Worm (Caenorhabditis elegans): ENCODE data around the gene F10E7.6.
A peak's percentile ranks its signal among the peaks of the same experiment; 100 is the strongest.

Gene F10E7.6

DNA sequence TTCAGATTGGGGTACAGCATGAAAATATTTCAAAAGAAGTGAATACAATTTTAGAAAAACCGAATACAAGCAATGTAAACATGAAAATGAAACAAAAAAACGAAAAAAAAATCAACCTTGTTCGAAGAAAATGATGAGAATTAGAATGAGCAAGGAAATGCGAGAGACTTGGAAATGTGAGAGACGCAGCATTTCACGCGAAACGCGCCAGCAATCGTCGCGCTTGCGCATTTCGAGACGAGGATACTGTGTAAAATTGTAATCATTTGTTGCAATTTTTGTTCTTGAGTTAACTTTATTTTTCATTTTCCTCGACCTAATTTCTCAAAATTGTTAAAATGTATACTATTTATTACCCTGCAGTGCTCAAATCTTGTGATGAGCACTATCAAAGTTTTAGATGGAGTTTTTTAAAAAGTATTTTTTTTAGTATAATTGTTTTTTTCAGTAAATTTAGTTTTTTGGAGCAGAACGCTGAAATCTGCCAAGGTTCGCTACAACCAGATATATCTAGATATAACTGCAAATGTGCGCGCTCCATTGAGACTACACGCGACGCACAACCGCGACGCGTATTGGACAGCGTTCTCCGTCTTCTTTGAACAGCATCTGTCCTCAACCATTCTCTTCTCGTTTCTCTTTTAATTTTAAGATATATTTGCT is 39.2 kb downstream of the F10E7.6 start, which contains the start of gene fust-1 (continued):
- TF ChIP-seq nhr-21 (tag; optimal IDR thresholded peaks at IDR 0.05) (peak; percentile 94), alr-1 (tag; optimal IDR thresholded peaks at IDR 0.05) (no peak), fos-1 (tag; optimal IDR thresholded peaks at IDR 0.05) (peak; percentile 91), unc-55 (GFP tag; optimal IDR thresholded peaks at IDR 0.05) (peak; percentile 96), ama-1 (optimal IDR thresholded peaks at IDR 0.05) (peak; percentile 79), sma-3 (GFP tag; optimal IDR thresholded peaks at IDR 0.05) (peak; percentile 96), Y55F3AM.14 (GFP tag; optimal IDR thresholded peaks at IDR 0.05) (peak; percentile 61), lsy-2 (tag; optimal IDR thresholded peaks at IDR 0.05) (peak; percentile 95 to 98), elt-3 (tag; optimal IDR thresholded peaks at IDR 0.05) (no peak), nhr-23 (tag; optimal IDR thresholded peaks at IDR 0.05) (no peak), mab-5 (tag; optimal IDR thresholded peaks at IDR 0.05) (peak; percentile 93), R02D3.7 (tag; optimal IDR thresholded peaks at IDR 0.05) (peak; percentile 74), sem-4 (tag; optimal IDR thresholded peaks at IDR 0.05) (peak; percentile 91), lin-13 (GFP tag; optimal IDR thresholded peaks at IDR 0.05) (peak; percentile 92), dmd-4 (tag; optimal IDR thresholded peaks at IDR 0.05) (peak; percentile 67), nhr-6 (tag; optimal IDR thresholded peaks at IDR 0.05) (peak; percentile 94), C34F6.9 (tag; optimal IDR thresholded peaks at IDR 0.05) (peak; percentile 99)

DNA sequence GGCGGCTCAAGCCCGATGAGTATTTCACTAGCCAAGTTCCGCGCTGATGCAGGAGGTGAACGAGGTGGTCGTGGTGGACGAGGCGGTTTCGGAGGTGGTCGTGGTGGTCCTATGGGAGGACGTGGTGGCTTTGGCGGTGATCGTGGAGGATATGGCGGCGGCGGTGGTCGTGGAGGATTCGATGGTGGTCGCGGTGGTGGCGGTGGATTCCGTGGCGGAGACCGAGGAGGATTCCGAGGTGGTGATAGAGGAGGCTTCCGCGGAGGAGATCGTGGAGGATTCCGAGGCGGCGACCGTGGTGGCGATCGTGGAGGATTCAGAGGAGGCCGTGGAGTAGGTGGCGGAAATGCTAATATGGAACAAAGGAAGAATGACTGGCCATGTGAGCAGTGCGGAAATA is 41.8 kb downstream of the F10E7.6 start:
- TF ChIP-seq skn-1 (tag; optimal IDR thresholded peaks at IDR 0.05) (no peak), nhr-25 (tag; optimal IDR thresholded peaks at IDR 0.05) (no peak), mbf-1 (tag; optimal IDR thresholded peaks at IDR 0.05) (no peak), ama-1 (optimal IDR thresholded peaks at IDR 0.05) (no peak), fos-1 (tag; optimal IDR thresholded peaks at IDR 0.05) (no peak), aly-2 (tag; optimal IDR thresholded peaks at IDR 0.05) (no peak), ceh-16 (tag; optimal IDR thresholded peaks at IDR 0.05) (no peak), elt-1 (tag; optimal IDR thresholded peaks at IDR 0.05) (no peak), nhr-6 (tag; optimal IDR thresholded peaks at IDR 0.05) (no peak), lin-13 (GFP tag; optimal IDR thresholded peaks at IDR 0.05) (no peak), ztf-1 (GFP tag; conservative IDR thresholded peaks at IDR 0.05) (no peak), F13H6.1 (tag; optimal IDR thresholded peaks at IDR 0.05) (no peak), R02D3.7 (tag; optimal IDR thresholded peaks at IDR 0.05) (no peak), ZK546.5 (tag; optimal IDR thresholded peaks at IDR 0.05) (no peak), mdl-1 (tag; optimal IDR thresholded peaks at IDR 0.05) (no peak)

DNA sequence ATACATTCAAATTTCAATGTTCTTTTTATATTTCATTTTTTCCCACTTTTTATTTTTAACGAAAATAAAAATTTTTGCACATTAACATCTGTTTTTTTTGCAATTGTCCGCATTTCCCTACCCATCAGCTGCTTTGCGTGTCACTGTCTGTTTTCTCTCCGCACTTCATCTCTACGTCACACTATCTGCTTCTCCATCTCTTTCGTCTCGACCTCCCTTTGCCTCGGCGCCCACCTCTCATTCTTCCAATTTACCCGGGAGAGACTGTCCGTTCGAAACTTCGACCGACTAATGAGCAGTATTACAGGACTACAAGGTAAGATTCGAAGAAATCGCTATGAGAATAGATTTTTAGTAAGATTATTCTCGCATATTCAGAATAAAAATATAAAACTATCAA is 42.5 kb downstream of the F10E7.6 start, which contains the start of gene C27H5.2:
TSS of gene C27H5.2 (plus strand) at position 190 of the 400 bp plus-strand sequence.
- TF ChIP-seq alr-1 (tag; optimal IDR thresholded peaks at IDR 0.05) (no peak), nhr-21 (tag; optimal IDR thresholded peaks at IDR 0.05) (no peak), mab-5 (tag; optimal IDR thresholded peaks at IDR 0.05) (no peak), elt-3 (tag; optimal IDR thresholded peaks at IDR 0.05) (no peak), nhr-12 (tag; optimal IDR thresholded peaks at IDR 0.05) (no peak), skn-1 (tag; optimal IDR thresholded peaks at IDR 0.05) (no peak), egl-27 (tag; optimal IDR thresholded peaks at IDR 0.05) (no peak), fos-1 (tag; optimal IDR thresholded peaks at IDR 0.05) (peak; percentile 48), lin-39 (tag; optimal IDR thresholded peaks at IDR 0.05) (no peak), nhr-77 (tag; optimal IDR thresholded peaks at IDR 0.05) (no peak), nhr-25 (tag; optimal IDR thresholded peaks at IDR 0.05) (no peak), F13H6.1 (tag; optimal IDR thresholded peaks at IDR 0.05) (no peak), unc-55 (GFP tag; optimal IDR thresholded peaks at IDR 0.05) (no peak), lin-13 (GFP tag; optimal IDR thresholded peaks at IDR 0.05) (no peak), snpc-4 (tag; optimal IDR thresholded peaks at IDR 0.05) (no peak), ama-1 (optimal IDR thresholded peaks at IDR 0.05) (peak; percentile 21), crh-2 (tag; optimal IDR thresholded peaks at IDR 0.05) (no peak), C34F6.9 (tag; optimal IDR thresholded peaks at IDR 0.05) (no peak), sma-3 (GFP tag; optimal IDR thresholded peaks at IDR 0.05) (no peak), nhr-10 (tag; optimal IDR thresholded peaks at IDR 0.05) (no peak), lsy-2 (tag; optimal IDR thresholded peaks at IDR 0.05) (peak in 1 of 2 experiments; percentile 18), unc-62 (GFP tag; optimal IDR thresholded peaks at IDR 0.05) (no peak), ceh-16 (tag; optimal IDR thresholded peaks at IDR 0.05) (no peak), ztf-11 (tag; optimal IDR thresholded peaks at IDR 0.05) (no peak), peb-1 (tag; optimal IDR thresholded peaks at IDR 0.05) (no peak), ztf-1 (GFP tag; conservative IDR thresholded peaks at IDR 0.05) (no peak), nhr-129 (tag; optimal IDR thresholded peaks at IDR 0.05) (peak; percentile 21), nhr-11 (tag; optimal IDR thresholded peaks at IDR 0.05) (no peak)

Measured in whole organism, L2 larva.